Worm (Caenorhabditis elegans) whole organism, young adult: ENCODE measurements around the gene srd-12.

Experiments
- B0035.1 ChIP-seq: sonication (generic microtip); optimal IDR thresholded peaks from 2 replicates; lab custom pipeline; 2016; ENCODE audit warnings: missing genetic modification characterization, mild to moderate bottlenecking, missing compliant biosample characterization, missing genotype, missing genetic modification reagents
- F23B12.7 ChIP-seq: sonication (generic microtip); optimal IDR thresholded peaks from 2 replicates; lab custom pipeline; 2017; ENCODE audit warnings: missing genetic modification characterization, mild to moderate bottlenecking, missing compliant biosample characterization, antibody characterized with exemption, moderate library complexity; ENCODE audit not compliant: insufficient read depth
- F33H1.4 ChIP-seq: fragments of 200-800 bp; sonication (Bioruptor generic); IDR thresholded peaks from 2 replicates; pipeline ENCODE4 v1.3.6; 2022; ENCODE audit warnings: missing genetic modification reagents, missing genetic modification characterization, missing compliant biosample characterization
- F55B11.4 ChIP-seq: sonication (generic microtip); optimal IDR thresholded peaks from 2 replicates; lab custom pipeline; 2016; ENCODE audit warnings: missing compliant biosample characterization, missing genetic modification characterization, borderline replicate concordance; ENCODE audit not compliant: insufficient read depth
- F57A8.1 ChIP-seq: fragments of 200-800 bp; sonication (Bioruptor generic); optimal IDR thresholded peaks from 2 replicates; lab custom pipeline; 2018; ENCODE audit warnings: mild to moderate bottlenecking, missing genetic modification characterization, moderate library complexity, missing compliant biosample characterization
- K11D2.4 ChIP-seq: fragments of 200-800 bp; sonication (Bioruptor generic); IDR thresholded peaks from 2 replicates; pipeline ENCODE4 v1.3.6; 2022; ENCODE audit warnings: missing genetic modification reagents, missing genetic modification characterization, missing compliant biosample characterization
- K12H6.12 ChIP-seq: fragments of 200-800 bp; sonication (Bioruptor generic); optimal IDR thresholded peaks from 2 replicates; lab custom pipeline; 2018; ENCODE audit warnings: mild to moderate bottlenecking, missing genetic modification characterization, missing compliant biosample characterization
- Y53F4B.3 ChIP-seq: fragments of 200-800 bp; sonication (Bioruptor generic); IDR thresholded peaks from 2 replicates; pipeline ENCODE4 v1.3.6; 2022; ENCODE audit warnings: missing genetic modification reagents, missing genetic modification characterization, missing compliant biosample characterization
- Y79H2A.3 ChIP-seq: fragments of 200-800 bp; sonication (Bioruptor generic); conservative IDR thresholded peaks from 2 replicates; pipeline ENCODE4 v1.3.6; 2022; ENCODE audit warnings: missing genetic modification reagents, missing genetic modification characterization, missing compliant biosample characterization
- Y95B8A.8 ChIP-seq: fragments of 200-800 bp; sonication (Bioruptor generic); IDR thresholded peaks from 2 replicates; pipeline ENCODE4 v1.3.6; 2022; ENCODE audit warnings: missing genetic modification reagents, missing genetic modification characterization, missing compliant biosample characterization
- akir-1 ChIP-seq: fragments of 200-800 bp; sonication (Bioruptor generic); optimal IDR thresholded peaks from 2 replicates; lab custom pipeline; 2018; ENCODE audit warnings: mild to moderate bottlenecking, missing genetic modification characterization, moderate library complexity, missing compliant biosample characterization
- atf-7 ChIP-seq: sonication (generic microtip); optimal IDR thresholded peaks from 2 replicates; lab custom pipeline; 2017; ENCODE audit warnings: mild to moderate bottlenecking, missing genetic modification characterization, missing compliant biosample characterization
- attf-5 ChIP-seq: fragments of 200-800 bp; sonication (Bioruptor generic); optimal IDR thresholded peaks from 2 replicates; lab custom pipeline; 2018; ENCODE audit warnings: mild to moderate bottlenecking, missing genetic modification characterization, missing compliant biosample characterization
- attf-6 ChIP-seq: fragments of 200-800 bp; sonication (Bioruptor generic); IDR thresholded peaks from 2 replicates; pipeline ENCODE4 v1.3.6; 2022; ENCODE audit warnings: missing genetic modification reagents, missing genetic modification characterization, missing compliant biosample characterization
- ccch-3 ChIP-seq: fragments of 200-800 bp; sonication (Bioruptor generic); optimal IDR thresholded peaks from 2 replicates; lab custom pipeline; 2018; ENCODE audit warnings: mild to moderate bottlenecking, missing genetic modification characterization, missing compliant biosample characterization
- cebp-1 ChIP-seq, 2 experiments: fragments of 200-800 bp in 1 of 2; sonication (Bioruptor generic) in 1 of 2; sonication (generic microtip) in 1 of 2; IDR thresholded peaks in 1 of 2; optimal IDR thresholded peaks in 1 of 2; 2 replicates each; pipeline versions ENCODE4 v1.3.6 to Lab custom; 2017 to 2022; ENCODE audit warnings: missing compliant biosample characterization in 2 of 2, missing genetic modification characterization in 2 of 2, mild to moderate bottlenecking in 1 of 2, missing genetic modification reagents in 1 of 2, moderate library complexity in 1 of 2
- cebp-2 ChIP-seq: fragments of 200-800 bp; sonication (Bioruptor generic); IDR thresholded peaks from 2 replicates; pipeline ENCODE4 v1.3.6; 2022; ENCODE audit warnings: missing genetic modification characterization, missing compliant biosample characterization
- ceh-100 ChIP-seq: fragments of 200-800 bp; sonication (Bioruptor generic); IDR thresholded peaks from 2 replicates; pipeline ENCODE4 v1.3.6; 2022; ENCODE audit warnings: missing genetic modification reagents, missing genetic modification characterization, missing compliant biosample characterization
- ceh-27 ChIP-seq: fragments of 200-800 bp; sonication (Bioruptor generic); optimal IDR thresholded peaks from 2 replicates; lab custom pipeline; 2018; ENCODE audit warnings: mild to moderate bottlenecking, missing genetic modification characterization, moderate library complexity, missing compliant biosample characterization
- chd-7 ChIP-seq: sonication (generic microtip); optimal IDR thresholded peaks from 2 replicates; lab custom pipeline; 2016; ENCODE audit warnings: mild to moderate bottlenecking, missing genetic modification characterization, moderate library complexity, missing compliant biosample characterization
- dox-1 ChIP-seq: fragments of 200-800 bp; sonication (Bioruptor generic); IDR thresholded peaks from 2 replicates; pipeline ENCODE4 v1.3.6; 2022; ENCODE audit warnings: missing genetic modification reagents, missing genetic modification characterization, missing compliant biosample characterization
- dpff-1 ChIP-seq: sonication (generic microtip); optimal IDR thresholded peaks from 2 replicates; lab custom pipeline; 2017; ENCODE audit warnings: mild to moderate bottlenecking, missing genetic modification characterization, missing compliant biosample characterization
- dpl-1 ChIP-seq: fragments of 150-350 bp; optimal IDR thresholded peaks from 2 replicates; lab custom pipeline; 2014; ENCODE audit warnings: missing biosample characterization, missing genetic modification reagents, missing genetic modification characterization
- efl-1 ChIP-seq: fragments of 150-350 bp; optimal IDR thresholded peaks from 2 replicates; lab custom pipeline; 2014; ENCODE audit warnings: missing biosample characterization, missing genetic modification reagents, missing genetic modification characterization
- fkh-3 ChIP-seq: sonication (generic microtip); optimal IDR thresholded peaks from 2 replicates; lab custom pipeline; 2016; ENCODE audit warnings: mild to moderate bottlenecking, missing genetic modification characterization, missing compliant biosample characterization
- hlh-26 ChIP-seq: fragments of 200-800 bp; sonication (Bioruptor generic); conservative IDR thresholded peaks from 2 replicates; pipeline ENCODE4 v1.3.6; 2022; ENCODE audit warnings: missing genetic modification reagents, missing genetic modification characterization, missing compliant biosample characterization
- hmg-20 ChIP-seq: fragments of 200-800 bp; sonication (Bioruptor generic); IDR thresholded peaks from 2 replicates; pipeline ENCODE4 v1.3.6; 2022; ENCODE audit warnings: missing genetic modification reagents, missing genetic modification characterization, missing compliant biosample characterization
- hrde-1 ChIP-seq: sonication (generic microtip); optimal IDR thresholded peaks from 2 replicates; lab custom pipeline; 2016; ENCODE audit warnings: missing genetic modification characterization, mild to moderate bottlenecking, missing compliant biosample characterization, moderate library complexity, missing genotype, missing genetic modification reagents, borderline replicate concordance
- let-607 ChIP-seq, 2 experiments: fragments of 200-800 bp in 1 of 2; sonication (Bioruptor generic) in 1 of 2; sonication (generic microtip) in 1 of 2; optimal IDR thresholded peaks; 2 replicates each; lab custom pipeline; 2016 to 2018; ENCODE audit warnings: mild to moderate bottlenecking in 2 of 2, missing compliant biosample characterization in 2 of 2, missing genetic modification characterization in 2 of 2, moderate library complexity in 2 of 2, missing genotype in 1 of 2
- lin-26 ChIP-seq: fragments of 200-800 bp; sonication (Bioruptor generic); IDR thresholded peaks from 2 replicates; pipeline ENCODE4 v1.3.6; 2022; ENCODE audit warnings: missing genetic modification reagents, missing genetic modification characterization, missing compliant biosample characterization
- lin-35 ChIP-seq, 3 experiments: fragments of 150-350 bp in 2 of 3; sonication (generic microtip) in 1 of 3; optimal IDR thresholded peaks; 2 replicates each; lab custom pipeline; 2014 to 2018; ENCODE audit warnings: missing biosample characterization in 3 of 3, missing genetic modification characterization in 3 of 3, missing genetic modification reagents in 3 of 3
- lsl-1 ChIP-seq: fragments of 200-800 bp; sonication (Bioruptor generic); optimal IDR thresholded peaks from 2 replicates; lab custom pipeline; 2018; ENCODE audit warnings: mild to moderate bottlenecking, missing genetic modification characterization, moderate library complexity, missing compliant biosample characterization
- lsy-27 ChIP-seq: sonication (generic microtip); optimal IDR thresholded peaks from 2 replicates; lab custom pipeline; 2017; ENCODE audit warnings: missing genetic modification characterization, mild to moderate bottlenecking, missing compliant biosample characterization, antibody characterized with exemption, missing genotype, borderline replicate concordance; ENCODE audit not compliant: insufficient read depth
- madf-10 ChIP-seq: sonication (generic microtip); optimal IDR thresholded peaks from 2 replicates; lab custom pipeline; 2016; ENCODE audit warnings: mild to moderate bottlenecking, missing genetic modification characterization, missing compliant biosample characterization
- madf-3 ChIP-seq: fragments of 200-800 bp; sonication (Bioruptor generic); IDR thresholded peaks from 2 replicates; pipeline ENCODE4 v1.3.6; 2022; ENCODE audit warnings: missing genetic modification reagents, missing genetic modification characterization, missing compliant biosample characterization
- nfya-1 ChIP-seq: sonication (generic microtip); optimal IDR thresholded peaks from 2 replicates; lab custom pipeline; 2017; ENCODE audit warnings: antibody characterized with exemption, missing compliant biosample characterization, missing genetic modification characterization, borderline replicate concordance; ENCODE audit not compliant: insufficient read depth
- nfyb-1 ChIP-seq: fragments of 200-800 bp; sonication (Bioruptor generic); IDR thresholded peaks from 2 replicates; pipeline ENCODE4 v1.3.6; 2022; ENCODE audit warnings: missing genetic modification reagents, missing genetic modification characterization, missing compliant biosample characterization
- nhr-80 ChIP-seq: sonication (generic microtip); optimal IDR thresholded peaks from 2 replicates; lab custom pipeline; 2016; ENCODE audit warnings: missing genetic modification characterization, missing compliant biosample characterization
- nhr-90 ChIP-seq: sonication (generic microtip); optimal IDR thresholded peaks from 2 replicates; lab custom pipeline; 2016; ENCODE audit warnings: missing genotype, mild to moderate bottlenecking, missing genetic modification characterization, missing compliant biosample characterization
- repo-1 ChIP-seq: sonication (generic microtip); optimal IDR thresholded peaks from 2 replicates; lab custom pipeline; 2017; ENCODE audit warnings: mild to moderate bottlenecking, missing genetic modification characterization, missing compliant biosample characterization
- sea-2 ChIP-seq: fragments of 200-800 bp; sonication (Bioruptor generic); IDR thresholded peaks from 2 replicates; pipeline ENCODE4 v1.3.6; 2022; ENCODE audit warnings: missing genetic modification characterization, missing compliant biosample characterization
- snpc-1.1 ChIP-seq: sonication (generic microtip); optimal IDR thresholded peaks from 2 replicates; lab custom pipeline; 2017; ENCODE audit warnings: missing genetic modification characterization, mild to moderate bottlenecking, missing compliant biosample characterization, antibody characterized with exemption, moderate library complexity, missing genotype, missing genetic modification reagents; ENCODE audit not compliant: insufficient read depth
- snpc-4 ChIP-seq, 5 experiments: fragments of 150-350 bp in 1 of 5; sonication (generic microtip) in 4 of 5; optimal IDR thresholded peaks; 2 replicates each; lab custom pipeline; 2014 to 2018; ENCODE audit warnings: missing genetic modification characterization in 5 of 5, missing biosample characterization in 3 of 5, antibody characterized with exemption in 2 of 5, mild to moderate bottlenecking in 2 of 5, missing compliant biosample characterization in 2 of 5, missing genotype in 2 of 5, moderate library complexity in 2 of 5, missing genetic modification reagents in 1 of 5
- tbp1 ChIP-seq: fragments of 200-800 bp; sonication (Bioruptor generic); optimal IDR thresholded peaks from 2 replicates; lab custom pipeline; 2018; ENCODE audit warnings: mild to moderate bottlenecking, missing genetic modification characterization, missing compliant biosample characterization
- ztf-18 ChIP-seq: sonication (generic microtip); optimal IDR thresholded peaks from 2 replicates; lab custom pipeline; 2016; ENCODE audit warnings: missing genotype, mild to moderate bottlenecking, missing genetic modification characterization, missing compliant biosample characterization
- ztf-22 ChIP-seq: fragments of 200-800 bp; sonication (Bioruptor generic); optimal IDR thresholded peaks from 2 replicates; lab custom pipeline; 2018; ENCODE audit warnings: mild to moderate bottlenecking, missing genetic modification characterization, moderate library complexity, missing compliant biosample characterization

Gene srd-12

ce11 chrIV:5591134-5591533 lies 38.9 kb downstream of the srd-12 start (continued):
- TF ChIP-seq ceh-100: no peak
- peak; percentile 79 for TF ChIP-seq nfyb-1
- no peak for TF ChIP-seq lsy-27 (tag; lab: Kevin White, UChicago)
- peak; percentile 92 for TF ChIP-seq atf-7 (tag; lab: Kevin White, UChicago)
- TF ChIP-seq Y95B8A.8 (GFP tag; lab: Robert Waterston, UW): peak; percentile 73; the same call in 1 of the 2 replicates
- peak; percentile 80 for TF ChIP-seq K11D2.4
- peak; percentile 51 for TF ChIP-seq tbp1 (GFP tag; lab: Kevin White, UChicago)
- TF ChIP-seq attf-5 (GFP tag; lab: Kevin White, UChicago): peak; percentile 83
- no peak for TF ChIP-seq hmg-20
- TF ChIP-seq F57A8.1 (GFP tag; lab: Kevin White, UChicago): no peak
- no peak for TF ChIP-seq ccch-3 (GFP tag; lab: Kevin White, UChicago)
- TF ChIP-seq chd-7 (tag; lab: Kevin White, UChicago): peak; percentile 92
- peak; percentile 50 for TF ChIP-seq F23B12.7
- no peak for TF ChIP-seq F33H1.4 (GFP tag; lab: Robert Waterston, UW)
- TF ChIP-seq B0035.1 (tag; lab: Kevin White, UChicago): no peak
- TF ChIP-seq madf-10: peak; percentile 61
- TF ChIP-seq let-607 (tag; optimal IDR thresholded peaks at IDR 0.05; lab: Kevin White, UChicago): peak; percentile 91 to 95
- TF ChIP-seq dpl-1: no peak
- TF ChIP-seq ztf-22 (GFP tag; lab: Kevin White, UChicago): peak; percentile 95
- no peak for TF ChIP-seq snpc-4 (GFP tag; optimal IDR thresholded peaks at IDR 0.05; lab: Kevin White, UChicago)
- peak in 3 of 4 experiments; percentile 24 to 52 (median 39) for TF ChIP-seq snpc-4 (tag; optimal IDR thresholded peaks at IDR 0.05; lab: Kevin White, UChicago)
- peak; percentile 13 for TF ChIP-seq repo-1 (tag; lab: Kevin White, UChicago)
- TF ChIP-seq sea-2 (GFP tag; lab: Robert Waterston, UW): no peak
- TF ChIP-seq K12H6.12 (tag; lab: Kevin White, UChicago): peak; percentile 41
- TF ChIP-seq hlh-26 (GFP tag; lab: Robert Waterston, UW): no peak
- TF ChIP-seq lin-26 (GFP tag; lab: Robert Waterston, UW): peak; percentile 67
- TF ChIP-seq nhr-90 (tag; lab: Kevin White, UChicago): peak; percentile 72

ce11 chrIV:5590120-5590519 lies 39.9 kb downstream of the srd-12 start:
- TF ChIP-seq cebp-1 (GFP tag; IDR thresholded peaks at IDR 0.05; lab: Robert Waterston, UW) (no peak), cebp-1 (tag; optimal IDR thresholded peaks at IDR 0.05; lab: Kevin White, UChicago) (peak; percentile 62), Y53F4B.3 (no peak), lin-35 (GFP tag; optimal IDR thresholded peaks at IDR 0.05; lab: Kevin White, UChicago) (no peak), B0035.1 (tag; lab: Kevin White, UChicago) (no peak), akir-1 (GFP tag; lab: Kevin White, UChicago) (no peak), snpc-1.1 (no peak), attf-6 (GFP tag; lab: Robert Waterston, UW) (no peak), dpff-1 (no peak), Y79H2A.3 (no peak), ztf-18 (tag; lab: Kevin White, UChicago) (no peak), nhr-80 (tag; lab: Kevin White, UChicago) (peak; percentile 91), efl-1 (GFP tag; lab: Kevin White, UChicago) (no peak), ztf-22 (GFP tag; lab: Kevin White, UChicago) (peak; percentile 31), fkh-3 (no peak), lsl-1 (no peak), nfya-1 (tag; lab: Kevin White, UChicago) (no peak), F55B11.4 (no peak), madf-3 (GFP tag; lab: Robert Waterston, UW) (no peak), hrde-1 (tag; lab: Kevin White, UChicago) (no peak), F23B12.7 (no peak), ceh-27 (no peak), cebp-2 (GFP tag; lab: Robert Waterston, UW) (no peak), dox-1 (GFP tag; lab: Robert Waterston, UW) (peak; percentile 67)
